Fruit fly (Drosophila melanogaster) whole organism, embryonic: ENCODE results near the gene CG6569.

ENCODE experiments used
- CG10979 ChIP-seq: fragments of 200-800 bp; sonication (Bioruptor generic); optimal IDR thresholded peaks from 2 replicates; lab custom pipeline; 2018; ENCODE audit warnings: missing biosample characterization, mild to moderate bottlenecking, missing genetic modification characterization, moderate library complexity
- CG12236 ChIP-seq: fragments of 200-800 bp; sonication (Bioruptor generic); optimal IDR thresholded peaks from 2 replicates; lab custom pipeline; 2016; ENCODE audit warnings: missing biosample characterization, missing genetic modification characterization
- CG12769 ChIP-seq: fragments of 200-800 bp; sonication (Bioruptor generic); optimal IDR thresholded peaks from 2 replicates; lab custom pipeline; 2019; ENCODE audit warnings: missing biosample characterization, mild to moderate bottlenecking, missing genetic modification characterization, moderate library complexity
- CG14014 ChIP-seq: fragments of 200-800 bp; sonication (Bioruptor generic); IDR thresholded peaks from 2 replicates; pipeline ENCODE4 v1.3.6; 2022; ENCODE audit warnings: missing biosample characterization, missing genetic modification characterization
- CG14667 ChIP-seq: fragments of 200-800 bp; sonication (Bioruptor generic); IDR thresholded peaks from 2 replicates; pipeline ENCODE4 v1.3.6; 2022; ENCODE audit warnings: missing biosample characterization, missing genetic modification characterization
- CG15514 ChIP-seq: fragments of 200-800 bp; sonication (Bioruptor generic); optimal IDR thresholded peaks from 3 replicates; lab custom pipeline; 2017; ENCODE audit warnings: missing biosample characterization, missing genetic modification characterization, mild to moderate bottlenecking, moderate library complexity, missing genetic modification reagents
- CG1603 ChIP-seq: fragments of 200-800 bp; sonication (Bioruptor generic); optimal IDR thresholded peaks from 2 replicates; lab custom pipeline; 2019; ENCODE audit warnings: missing biosample characterization, mild to moderate bottlenecking, missing genetic modification characterization, moderate library complexity
- CG16813 ChIP-seq: fragments of 200-800 bp; sonication (Bioruptor generic); IDR thresholded peaks from 3 replicates; pipeline ENCODE4 v1.3.6; 2022; ENCODE audit warnings: missing biosample characterization, missing genetic modification characterization; ENCODE audit not compliant: partially characterized antibody
- CG1792 ChIP-seq: fragments of 200-800 bp; sonication (Bioruptor generic); optimal IDR thresholded peaks from 2 replicates; lab custom pipeline; 2016; ENCODE audit warnings: missing biosample characterization, missing genetic modification characterization
- CG2678 ChIP-seq: fragments of 200-800 bp; sonication (Bioruptor generic); optimal IDR thresholded peaks from 3 replicates; lab custom pipeline; 2019; ENCODE audit warnings: missing biosample characterization, mild to moderate bottlenecking, missing genetic modification characterization, moderate library complexity
- CG3726 ChIP-seq: fragments of 200-800 bp; sonication (Bioruptor generic); IDR thresholded peaks from 3 replicates; pipeline ENCODE4, ENCODE4 v1.3.6; 2022; ENCODE audit warnings: missing biosample characterization, missing genetic modification characterization
- CG3847 ChIP-seq: fragments of 200-800 bp; sonication (Bioruptor generic); IDR thresholded peaks from 2 replicates; pipeline ENCODE4 v1.3.6; 2022; ENCODE audit warnings: missing biosample characterization, missing genetic modification characterization
- CG42726 ChIP-seq: fragments of 200-800 bp; sonication (Bioruptor generic); IDR thresholded peaks from 2 replicates; pipeline ENCODE4 v1.3.6; 2022; ENCODE audit warnings: missing biosample characterization, missing genetic modification characterization; ENCODE audit not compliant: partially characterized antibody
- CG43689 ChIP-seq: fragments of 200-800 bp; sonication (Bioruptor generic); IDR thresholded peaks from 2 replicates; pipeline ENCODE4 v1.3.6; 2022; ENCODE audit warnings: missing biosample characterization, missing genetic modification characterization
- CG7357 ChIP-seq: fragments of 200-800 bp; sonication (Bioruptor generic); IDR thresholded peaks from 3 replicates; pipeline ENCODE4 v1.3.6; 2022; ENCODE audit warnings: missing biosample characterization, missing genetic modification characterization
- CG7556 ChIP-seq: fragments of 200-800 bp; sonication (Bioruptor generic); optimal IDR thresholded peaks from 2 replicates; lab custom pipeline; 2017; ENCODE audit warnings: missing biosample characterization, mild to moderate bottlenecking, missing genetic modification characterization
- CG8924 ChIP-seq: fragments of 200-800 bp; optimal IDR thresholded peaks from 3 replicates; lab custom pipeline; 2019; ENCODE audit warnings: missing biosample characterization, mild to moderate bottlenecking, missing genetic modification characterization, moderate library complexity
- CG9817 ChIP-seq: fragments of 200-800 bp; sonication (Bioruptor generic); optimal IDR thresholded peaks from 2 replicates; lab custom pipeline; 2018; ENCODE audit warnings: missing biosample characterization, mild to moderate bottlenecking, missing genetic modification characterization, moderate library complexity
- Doc3 ChIP-seq: fragments of 200-800 bp; sonication (Bioruptor generic); IDR thresholded peaks from 3 replicates; pipeline ENCODE4 v1.3.6; 2022; ENCODE audit warnings: missing biosample characterization, missing genetic modification characterization; ENCODE audit not compliant: partially characterized antibody
- E2f2 ChIP-seq: fragments of 200-800 bp; sonication (Bioruptor generic); IDR thresholded peaks from 2 replicates; pipeline ENCODE4 v1.3.6; 2022; ENCODE audit warnings: missing biosample characterization, missing genetic modification characterization
- Eip74EF ChIP-seq, 2 experiments: fragments of 200-800 bp in 1 of 2; fragments of >200 bp in 1 of 2; sonication (Bioruptor generic) in 1 of 2; optimal IDR thresholded peaks; 2 replicates each; lab custom pipeline; 2017 to 2019; ENCODE audit warnings: missing biosample characterization in 2 of 2, missing genetic modification characterization in 2 of 2, mild to moderate bottlenecking in 1 of 2, moderate library complexity in 1 of 2
- Ets97D ChIP-seq: fragments of 200-800 bp; sonication (Bioruptor generic); optimal IDR thresholded peaks from 3 replicates; lab custom pipeline; 2016; ENCODE audit warnings: missing biosample characterization, missing genetic modification characterization
- Hey ChIP-seq: fragments of 200-800 bp; sonication (Bioruptor generic); optimal IDR thresholded peaks from 3 replicates; lab custom pipeline; 2018; ENCODE audit warnings: missing biosample characterization, mild to moderate bottlenecking, missing genetic modification characterization
- HmgZ ChIP-seq: fragments of 200-800 bp; sonication (Bioruptor generic); optimal IDR thresholded peaks from 2 replicates; lab custom pipeline; 2018; ENCODE audit warnings: missing biosample characterization, mild to moderate bottlenecking, missing genetic modification characterization
- Kr ChIP-seq: fragments of 200-800 bp; sonication (Bioruptor generic); optimal IDR thresholded peaks from 2 replicates; lab custom pipeline; 2017; ENCODE audit warnings: missing biosample characterization, mild to moderate bottlenecking, missing genetic modification characterization
- Mad ChIP-seq: fragments of 200-800 bp; sonication (Bioruptor generic); optimal IDR thresholded peaks from 2 replicates; lab custom pipeline; 2016; ENCODE audit warnings: missing biosample characterization, missing genetic modification characterization
- Med ChIP-seq: fragments of 200-800 bp; sonication (Bioruptor generic); peaks from one replicate; lab custom pipeline; 2016; ENCODE audit warnings: missing biosample characterization, missing genetic modification characterization, mild to moderate bottlenecking, inconsistent platforms, moderate library complexity
- Oaz ChIP-seq: fragments of 200-800 bp; sonication (Bioruptor generic); IDR thresholded peaks from 2 replicates; pipeline ENCODE4 v1.3.6; 2022; ENCODE audit warnings: missing biosample characterization, missing genetic modification characterization
- Poxn ChIP-seq: fragments of 200-800 bp; sonication (Bioruptor generic); IDR thresholded peaks from 2 replicates; pipeline ENCODE4 v1.3.6; 2022; ENCODE audit warnings: missing biosample characterization, missing genetic modification characterization
- Rx ChIP-seq: fragments of 200-800 bp; sonication (Bioruptor generic); IDR thresholded peaks from 2 replicates; pipeline ENCODE4 v1.3.6; 2022; ENCODE audit warnings: missing biosample characterization, missing genetic modification characterization
- Usf ChIP-seq: fragments of 200-800 bp; sonication (Bioruptor generic); optimal IDR thresholded peaks from 2 replicates; lab custom pipeline; 2017; ENCODE audit warnings: missing genotype, missing biosample characterization, missing genetic modification characterization
- Xbp1 ChIP-seq: fragments of 200-800 bp; sonication (Bioruptor generic); optimal IDR thresholded peaks from 3 replicates; lab custom pipeline; 2016; ENCODE audit warnings: missing biosample characterization, mild to moderate bottlenecking, missing genetic modification characterization
- Xrp1 ChIP-seq: fragments of 200-800 bp; sonication (Bioruptor generic); IDR thresholded peaks from 2 replicates; pipeline ENCODE4 v1.3.6; 2022; ENCODE audit warnings: missing biosample characterization, missing genetic modification characterization
- ase ChIP-seq: fragments of 200-800 bp; sonication (Bioruptor generic); IDR thresholded peaks from 3 replicates; pipeline ENCODE4 v1.3.6; 2022; ENCODE audit warnings: missing biosample characterization, missing genetic modification characterization
- chinmo ChIP-seq: fragments of 200-800 bp; sonication (Bioruptor generic); IDR thresholded peaks from 4 replicates; pipeline ENCODE4 v1.3.6; 2022; ENCODE audit warnings: missing biosample characterization, missing genetic modification characterization; ENCODE audit not compliant: partially characterized antibody
- crp ChIP-seq, 2 experiments: fragments of 200-800 bp; sonication (Bioruptor generic); optimal IDR thresholded peaks; 2 replicates in 1 of 2; 3 replicates in 1 of 2; lab custom pipeline; 2017; ENCODE audit warnings: missing biosample characterization in 2 of 2, missing genetic modification characterization in 2 of 2, mild to moderate bottlenecking in 1 of 2, moderate library complexity in 1 of 2
- dmrt11E ChIP-seq: fragments of 200-800 bp; sonication (Bioruptor generic); optimal IDR thresholded peaks from 3 replicates; lab custom pipeline; 2018; ENCODE audit warnings: missing biosample characterization, mild to moderate bottlenecking, missing genetic modification characterization, moderate library complexity
- dmrt99B ChIP-seq: fragments of 200-800 bp; sonication (Bioruptor generic); optimal IDR thresholded peaks from 2 replicates; lab custom pipeline; 2018; ENCODE audit warnings: missing biosample characterization, mild to moderate bottlenecking, missing genetic modification characterization, moderate library complexity
- gsb-n ChIP-seq: fragments of 200-800 bp; sonication (Bioruptor generic); optimal IDR thresholded peaks from 3 replicates; lab custom pipeline; 2018; ENCODE audit warnings: missing biosample characterization, mild to moderate bottlenecking, missing genetic modification characterization
- onecut ChIP-seq: fragments of 200-800 bp; sonication (Bioruptor generic); IDR thresholded peaks from 2 replicates; pipeline ENCODE4 v1.3.6; 2022; ENCODE audit warnings: missing biosample characterization, missing genetic modification characterization
- org-1 ChIP-seq: fragments of 200-800 bp; sonication (Bioruptor generic); optimal IDR thresholded peaks from 2 replicates; lab custom pipeline; 2017; ENCODE audit warnings: missing biosample characterization, missing genetic modification characterization
- prd ChIP-seq, 3 experiments: fragments of >200 bp in 2 of 3; fragments of 200-800 bp in 1 of 3; sonication (Bioruptor generic) in 1 of 3; optimal IDR thresholded peaks in 2 of 3; IDR thresholded peaks in 1 of 3; 2 replicates in 2 of 3; 3 replicates in 1 of 3; pipeline versions ENCODE4 v1.3.6 to Lab custom; 2017 to 2022; ENCODE audit warnings: missing biosample characterization in 1 of 3, missing genetic modification characterization in 1 of 3
- sc ChIP-seq, 3 experiments: fragments of >200 bp in 2 of 3; fragments of 200-800 bp in 1 of 3; sonication (Bioruptor generic) in 1 of 3; optimal IDR thresholded peaks; 2 replicates in 2 of 3; 3 replicates in 1 of 3; lab custom pipeline; 2017; ENCODE audit warnings: mild to moderate bottlenecking in 1 of 3, missing biosample characterization in 1 of 3, missing genetic modification characterization in 1 of 3, missing genetic modification reagents in 1 of 3
- scrt ChIP-seq: fragments of 200-800 bp; sonication (Bioruptor generic); optimal IDR thresholded peaks from 2 replicates; lab custom pipeline; 2018; ENCODE audit warnings: missing biosample characterization, mild to moderate bottlenecking, missing genetic modification characterization, moderate library complexity
- sisA ChIP-seq: fragments of 200-800 bp; sonication (Bioruptor generic); IDR thresholded peaks from 2 replicates; pipeline ENCODE4 v1.3.6; 2022; ENCODE audit warnings: missing biosample characterization, missing genetic modification characterization
- slp2 ChIP-seq: fragments of 200-800 bp; sonication (Bioruptor generic); optimal IDR thresholded peaks from 2 replicates; lab custom pipeline; 2016; ENCODE audit warnings: missing biosample characterization, missing genetic modification characterization
- so ChIP-seq: fragments of 200-800 bp; sonication (Bioruptor generic); IDR thresholded peaks from 3 replicates; pipeline ENCODE4 v1.3.6; 2022; ENCODE audit warnings: missing biosample characterization, missing genetic modification characterization
- vfl ChIP-seq: fragments of 200-800 bp; sonication (Bioruptor generic); optimal IDR thresholded peaks from 2 replicates; lab custom pipeline; 2016; ENCODE audit warnings: missing biosample characterization, missing genetic modification characterization
- zen ChIP-seq: fragments of 200-800 bp; sonication (Bioruptor generic); optimal IDR thresholded peaks from 3 replicates; lab custom pipeline; 2018; ENCODE audit warnings: missing biosample characterization, mild to moderate bottlenecking, missing genetic modification characterization, moderate library complexity

CG6569 gene

dm6 chr3R:21859509-21859908 is 8.2 kb downstream of the CG6569 start (continued):
- TF ChIP-seq Eip74EF (GFP tag; optimal IDR thresholded peaks at IDR 0.05; lab: Kevin White, UChicago) (peak in 1 of 2 experiments; percentile 37), gsb-n (tag; lab: Kevin White, UChicago) (peak; percentile 72), Oaz (GFP tag; lab: Robert Waterston, UW) (no peak), ase (GFP tag; lab: Robert Waterston, UW) (no peak), CG2678 (tag; lab: Kevin White, UChicago) (peak; percentile 49), sc (optimal IDR thresholded peaks at IDR 0.05; lab: Kevin White, UChicago) (no peak), sc (GFP tag; optimal IDR thresholded peaks at IDR 0.05; lab: Kevin White, UChicago) (peak; percentile 37), CG42726 (GFP tag; lab: Robert Waterston, UW) (no peak), CG8924 (tag; lab: Kevin White, UChicago) (peak; percentile 43), onecut (GFP tag; lab: Robert Waterston, UW) (peak; percentile 33), crp (GFP tag; optimal IDR thresholded peaks at IDR 0.05; lab: Kevin White, UChicago) (no peak), Hey (no peak), Xbp1 (GFP tag; lab: Kevin White, UChicago) (peak; percentile 54), CG3847 (GFP tag; lab: Robert Waterston, UW) (0 out of 2 replicates have a peak, but pooled peaks have one; percentile 29), vfl (no peak), CG3726 (GFP tag; lab: Robert Waterston, UW) (no peak), Med (peak; percentile 44), chinmo (no peak), prd (optimal IDR thresholded peaks at IDR 0.05; lab: Kevin White, UChicago) (no peak), prd (GFP tag; IDR thresholded peaks at IDR 0.05; lab: Robert Waterston, UW) (peak; percentile 68), slp2 (GFP tag; lab: Kevin White, UChicago) (no peak), HmgZ (tag; lab: Kevin White, UChicago) (no peak), Poxn (GFP tag; lab: Robert Waterston, UW) (no peak), CG1603 (peak; percentile 49), org-1 (GFP tag; lab: Kevin White, UChicago) (peak; percentile 2), CG12769 (tag; lab: Kevin White, UChicago) (peak; percentile 14), CG9817 (peak; percentile 16), Xrp1 (GFP tag; lab: Robert Waterston, UW) (peak; percentile 76), scrt (GFP tag; lab: Kevin White, UChicago) (no peak), CG7357 (GFP tag; lab: Robert Waterston, UW) (0 out of 3 replicates have a peak, but pooled peaks have one; percentile 45), Doc3 (GFP tag; lab: Robert Waterston, UW) (no peak), E2f2 (GFP tag; lab: Robert Waterston, UW) (no peak), Rx (GFP tag; lab: Robert Waterston, UW) (no peak), CG7556 (GFP tag; lab: Kevin White, UChicago) (peak; percentile 30), CG1792 (GFP tag; lab: Kevin White, UChicago) (no peak), CG14667 (GFP tag; lab: Robert Waterston, UW) (no peak), Kr (GFP tag; lab: Kevin White, UChicago) (no peak), CG15514 (GFP tag; lab: Kevin White, UChicago) (no peak), dmrt11E (tag; lab: Kevin White, UChicago) (peak; percentile 85), Ets97D (no peak), dmrt99B (tag; lab: Kevin White, UChicago) (peak; percentile 52), CG43689 (no peak), Usf (no peak), CG16813 (no peak), zen (tag; lab: Kevin White, UChicago) (peak; percentile 47), CG10979 (tag; lab: Kevin White, UChicago) (peak; percentile 72), sisA (GFP tag; lab: Robert Waterston, UW) (peak; percentile 20; the same call in 1 of the 2 replicates), so (GFP tag; lab: Robert Waterston, UW) (peak; percentile 35; the same call in 1 of the 3 replicates), CG14014 (no peak), Mad (peak; percentile 30), CG12236 (GFP tag; lab: Kevin White, UChicago) (peak; percentile 47)
